Worm (Caenorhabditis elegans): Measurements from ENCODE around the gene F42A8.1.

Gene F42A8.1

DNA sequence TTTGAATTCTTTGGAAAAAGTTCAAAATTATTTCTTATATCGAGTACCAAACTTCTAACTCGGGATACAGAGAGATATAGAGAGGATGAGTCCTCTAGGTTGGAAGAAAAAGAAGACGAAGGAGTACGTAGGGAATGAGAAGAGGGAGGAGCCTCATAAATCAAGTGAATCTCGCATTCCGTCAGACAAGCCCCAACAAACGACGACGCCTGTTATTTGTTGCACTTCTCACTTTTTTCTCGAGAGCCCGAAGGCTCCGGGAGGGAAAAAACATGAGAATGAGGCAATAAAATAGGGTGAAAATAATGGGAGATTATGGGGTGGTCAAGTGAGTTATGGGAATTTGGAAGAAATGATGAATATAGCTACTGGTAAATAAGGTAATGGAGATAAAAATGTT lies 46.7 kb downstream of the F42A8.1 start:
- peak in 1 of 2 experiments; percentile 2 for TF ChIP-seq unc-62 (GFP tag; optimal IDR thresholded peaks at IDR 0.05 in 1 of 2)
- no peak for TF ChIP-seq unc-62 (tag; optimal IDR thresholded peaks at IDR 0.05)
- TF ChIP-seq Y105C5A.15 (GFP tag; IDR thresholded peaks at IDR 0.05): no peak

DNA sequence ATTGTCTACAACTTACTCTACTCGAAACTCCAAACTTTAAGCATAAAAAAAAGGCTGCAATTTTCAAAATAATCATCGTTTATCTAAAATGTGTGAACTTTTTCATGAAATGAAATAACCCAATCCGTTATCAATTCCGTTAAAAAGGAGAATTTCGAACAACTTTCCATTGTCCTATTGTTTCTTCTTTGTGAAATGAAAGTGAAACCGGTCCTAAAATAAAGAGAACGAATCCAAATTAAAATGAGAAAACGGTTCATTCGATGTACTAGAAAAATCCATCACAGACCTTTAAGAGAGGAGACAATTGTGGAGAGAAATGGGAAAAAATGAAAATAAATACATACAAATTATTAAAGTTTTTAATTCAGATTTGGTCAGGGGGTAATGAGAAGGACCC lies 50.7 kb downstream of the F42A8.1 start, which contains the start of gene C01G6.9:
Gene C01G6.9, minus strand, starts transcription at position 141 of the 400 bp plus-strand sequence.
- TF ChIP-seq zfp-2 (tag; optimal IDR thresholded peaks at IDR 0.05) (no peak), ZK546.5 (tag; optimal IDR thresholded peaks at IDR 0.05) (no peak), nhr-48 (tag; optimal IDR thresholded peaks at IDR 0.05) (no peak), dmd-9 (GFP tag; IDR thresholded peaks at IDR 0.05) (no peak), set-16 (GFP tag; IDR thresholded peaks at IDR 0.05) (no peak), lsy-2 (tag; optimal IDR thresholded peaks at IDR 0.05) (no peak), ceh-20 (GFP tag; IDR thresholded peaks at IDR 0.05) (no peak), arid-1 (GFP tag; conservative IDR thresholded peaks at IDR 0.05) (no peak), unc-39 (tag; optimal IDR thresholded peaks at IDR 0.05) (no peak), mdl-1 (tag; optimal IDR thresholded peaks at IDR 0.05) (no peak)

DNA sequence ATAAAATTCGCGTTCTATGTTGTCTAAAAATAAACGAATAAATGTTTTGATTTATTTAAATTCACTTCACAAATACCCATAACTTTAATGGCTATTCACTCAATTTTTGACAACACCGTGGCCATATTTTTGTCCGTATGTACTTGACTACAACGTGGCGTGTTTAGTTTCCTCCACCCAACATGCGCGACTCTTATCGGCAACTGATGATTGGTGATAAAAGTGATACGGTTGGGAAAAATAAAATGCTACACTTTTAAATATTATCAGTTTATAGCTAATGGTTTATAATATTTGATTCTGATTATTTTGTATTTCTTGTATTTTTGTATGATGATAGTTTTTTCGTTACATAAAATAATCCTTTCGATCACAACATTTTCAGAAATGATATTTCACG lies 54.8 kb downstream of the F42A8.1 start, which contains the start of gene acs-7:
Gene acs-7, plus strand, starts transcription at position 386 of the 400 bp plus-strand sequence.
- TF ChIP-seq nhr-6 (tag; optimal IDR thresholded peaks at IDR 0.05) (no peak), Y48G9A.11 (GFP tag; IDR thresholded peaks at IDR 0.05) (no peak), hlh-30 (tag; optimal IDR thresholded peaks at IDR 0.05; ENCODE audit: insufficient read depth) (peak; percentile 51), nhr-48 (tag; optimal IDR thresholded peaks at IDR 0.05) (peak; percentile 31), pha-4 (GFP tag; IDR thresholded peaks at IDR 0.05) (no peak), pha-4 (tag; optimal IDR thresholded peaks at IDR 0.05) (no peak), mxl-3 (GFP tag; optimal IDR thresholded peaks at IDR 0.05) (peak; percentile 59), pqm-1 (tag; optimal IDR thresholded peaks at IDR 0.05) (peak; percentile 90), nhr-11 (tag; optimal IDR thresholded peaks at IDR 0.05) (no peak), ztf-11 (tag; optimal IDR thresholded peaks at IDR 0.05) (no peak), R02D3.7 (tag; optimal IDR thresholded peaks at IDR 0.05) (no peak), rbr-2 (tag; optimal IDR thresholded peaks at IDR 0.05) (no peak), dve-1 (tag; optimal IDR thresholded peaks at IDR 0.05; ENCODE audit: insufficient read depth) (peak; percentile 95), hlh-11 (tag; optimal IDR thresholded peaks at IDR 0.05) (peak; percentile 88), php-3 (GFP tag; IDR thresholded peaks at IDR 0.05) (peak; percentile 90), unc-62 (GFP tag; optimal IDR thresholded peaks at IDR 0.05 in 1 of 2) (no peak), unc-62 (tag; optimal IDR thresholded peaks at IDR 0.05) (no peak), unc-130 (GFP tag; optimal IDR thresholded peaks at IDR 0.05) (no peak), spr-3 (GFP tag; optimal IDR thresholded peaks at IDR 0.05) (no peak), daf-12 (tag; optimal IDR thresholded peaks at IDR 0.05) (no peak), nhr-102 (tag; optimal IDR thresholded peaks at IDR 0.05) (peak; percentile 32), mep-1 (tag; optimal IDR thresholded peaks at IDR 0.05) (peak; percentile 60), nhr-77 (tag; optimal IDR thresholded peaks at IDR 0.05) (peak; percentile 89), dmd-6 (GFP tag; IDR thresholded peaks at IDR 0.05) (peak; percentile 87), nhr-28 (tag; optimal IDR thresholded peaks at IDR 0.05) (peak; percentile 96), sdz-12 (GFP tag; optimal IDR thresholded peaks at IDR 0.05) (no peak), cey-2 (tag; optimal IDR thresholded peaks at IDR 0.05; ENCODE audit: borderline replicate concordance, insufficient read depth) (no peak), mdl-1 (tag; optimal IDR thresholded peaks at IDR 0.05) (peak in 1 of 2 experiments; percentile 74), tra-1 (GFP tag; IDR thresholded peaks at IDR 0.05) (0 out of 2 replicates have a peak, but pooled peaks have one; percentile 15), saeg-2 (GFP tag; IDR thresholded peaks at IDR 0.05) (no peak), ceh-62 (tag; optimal IDR thresholded peaks at IDR 0.05) (no peak), nhr-10 (tag; optimal IDR thresholded peaks at IDR 0.05) (peak; percentile 2), D1046.2 (GFP tag; IDR thresholded peaks at IDR 0.05) (no peak), daf-16 (GFP tag; optimal IDR thresholded peaks at IDR 0.05) (no peak), daf-16 (tag; optimal IDR thresholded peaks at IDR 0.05) (peak; percentile 95), T20F7.1 (GFP tag; optimal IDR thresholded peaks at IDR 0.05) (peak; percentile 21), mxl-2 (GFP tag; conservative IDR thresholded peaks at IDR 0.05) (no peak)

All from whole organism, L4 larva.